Fruit fly (Drosophila melanogaster): Measurements from ENCODE around the gene TP53INP.

TP53INP gene

dm6 chr3L:4428918-4429546 lies 22.3 kb downstream of the TP53INP start, which contains the start of gene nAChRbeta1:
Gene nAChRbeta1, plus strand, starts transcription at chr3L:4429349.
- TF ChIP-seq CG9948 (tag; optimal IDR thresholded peaks at IDR 0.05) (no peak), CG15710 (tag; optimal IDR thresholded peaks at IDR 0.05) (no peak), gl (tag; optimal IDR thresholded peaks at IDR 0.05) (no peak)

dm6 chr3L:4430331-4430730 lies 23.6 kb downstream of the TP53INP start:
- TF ChIP-seq gl (tag; optimal IDR thresholded peaks at IDR 0.05) = no peak
- no peak for TF ChIP-seq CG15710 (tag; optimal IDR thresholded peaks at IDR 0.05)
- TF ChIP-seq CG8159 (tag; optimal IDR thresholded peaks at IDR 0.05) = no peak
- no peak for TF ChIP-seq CG14655 (GFP tag; optimal IDR thresholded peaks at IDR 0.05)

dm6 chr3L:4431111-4431730 lies 24.5 kb downstream of the TP53INP start:
- TF ChIP-seq Pif1B (GFP tag; optimal IDR thresholded peaks at IDR 0.05) = no peak
- TF ChIP-seq rn (GFP tag; IDR thresholded peaks at IDR 0.05) = no peak
- no peak for TF ChIP-seq CG34367 (tag; optimal IDR thresholded peaks at IDR 0.05)
- no peak for TF ChIP-seq CG9948 (tag; optimal IDR thresholded peaks at IDR 0.05)
- TF ChIP-seq gl (tag; optimal IDR thresholded peaks at IDR 0.05) = no peak
- TF ChIP-seq CG8159 (tag; optimal IDR thresholded peaks at IDR 0.05) = no peak
- no peak for TF ChIP-seq CG10348 (GFP tag; IDR thresholded peaks at IDR 0.05)
- no peak for TF ChIP-seq CG8301 (tag; optimal IDR thresholded peaks at IDR 0.05)
- no peak for TF ChIP-seq CG17806 (tag; optimal IDR thresholded peaks at IDR 0.05)
- TF ChIP-seq CG32121 (GFP tag; IDR thresholded peaks at IDR 0.05) = no peak
- TF ChIP-seq Pif1A (GFP tag; optimal IDR thresholded peaks at IDR 0.05) = no peak
- no peak for TF ChIP-seq CG13204 (GFP tag; optimal IDR thresholded peaks at IDR 0.05)
- no peak for TF ChIP-seq CG4496 (GFP tag; IDR thresholded peaks at IDR 0.05)
- TF ChIP-seq Snoo (tag; optimal IDR thresholded peaks at IDR 0.05) = no peak
- no peak for TF ChIP-seq EcR (GFP tag; optimal IDR thresholded peaks at IDR 0.05)
- TF ChIP-seq fd96Ca (GFP tag; IDR thresholded peaks at IDR 0.05) = no peak
- TF ChIP-seq CG14655 (GFP tag; optimal IDR thresholded peaks at IDR 0.05) = no peak
- TF ChIP-seq CG12605 (GFP tag; IDR thresholded peaks at IDR 0.05) = no peak
- TF ChIP-seq D1 (tag; optimal IDR thresholded peaks at IDR 0.05) = no peak
- TF ChIP-seq Ets98B (GFP tag; IDR thresholded peaks at IDR 0.05) = no peak

- TF ChIP-seq CG4496 (GFP tag; IDR thresholded peaks at IDR 0.05) = no peak
- no peak for TF ChIP-seq CG17806 (tag; optimal IDR thresholded peaks at IDR 0.05)
- TF ChIP-seq CG14655 (GFP tag; optimal IDR thresholded peaks at IDR 0.05) = no peak
- TF ChIP-seq fd96Ca (GFP tag; IDR thresholded peaks at IDR 0.05) = no peak
- TF ChIP-seq CG8301 (tag; optimal IDR thresholded peaks at IDR 0.05) = no peak
- no peak for TF ChIP-seq rn (GFP tag; IDR thresholded peaks at IDR 0.05)
- TF ChIP-seq CG10348 (GFP tag; IDR thresholded peaks at IDR 0.05) = no peak
- TF ChIP-seq Pif1B (GFP tag; optimal IDR thresholded peaks at IDR 0.05) = no peak
- TF ChIP-seq D1 (tag; optimal IDR thresholded peaks at IDR 0.05) = no peak
- no peak for TF ChIP-seq Ets98B (GFP tag; IDR thresholded peaks at IDR 0.05)
- no peak for TF ChIP-seq Snoo (tag; optimal IDR thresholded peaks at IDR 0.05)
- TF ChIP-seq CG13204 (GFP tag; optimal IDR thresholded peaks at IDR 0.05) = no peak
- TF ChIP-seq EcR (GFP tag; optimal IDR thresholded peaks at IDR 0.05) = no peak
- TF ChIP-seq CG32121 (GFP tag; IDR thresholded peaks at IDR 0.05) = no peak
- no peak for TF ChIP-seq CG12605 (GFP tag; IDR thresholded peaks at IDR 0.05)
- no peak for TF ChIP-seq CG8159 (tag; optimal IDR thresholded peaks at IDR 0.05)
- no peak for TF ChIP-seq gl (tag; optimal IDR thresholded peaks at IDR 0.05)
- no peak for TF ChIP-seq CG15710 (tag; optimal IDR thresholded peaks at IDR 0.05)
Measured at dm6 chr3L:4436421-4436820, 29.7 kb downstream of the TP53INP start, which contains the start of gene CG15021. Gene CG15021, plus strand, starts transcription at chr3L:4436721.

dm6 chr3L:4440153-4440552 lies 33.4 kb downstream of the TP53INP start:
- TF ChIP-seq CG32121 (GFP tag; IDR thresholded peaks at IDR 0.05) (no peak), CG34367 (tag; optimal IDR thresholded peaks at IDR 0.05) (no peak), CG10348 (GFP tag; IDR thresholded peaks at IDR 0.05) (no peak), CG4496 (GFP tag; IDR thresholded peaks at IDR 0.05) (no peak), EcR (GFP tag; optimal IDR thresholded peaks at IDR 0.05) (no peak), Snoo (tag; optimal IDR thresholded peaks at IDR 0.05) (no peak), Ets98B (GFP tag; IDR thresholded peaks at IDR 0.05) (no peak), gl (tag; optimal IDR thresholded peaks at IDR 0.05) (no peak), rn (GFP tag; IDR thresholded peaks at IDR 0.05) (no peak), CG17806 (tag; optimal IDR thresholded peaks at IDR 0.05) (no peak), D1 (tag; optimal IDR thresholded peaks at IDR 0.05) (no peak), Pif1B (GFP tag; optimal IDR thresholded peaks at IDR 0.05) (no peak)

dm6 chr3L:4442168-4442567 lies 35.4 kb downstream of the TP53INP start:
- no peak for TF ChIP-seq D1 (tag; optimal IDR thresholded peaks at IDR 0.05)
- TF ChIP-seq CG8159 (tag; optimal IDR thresholded peaks at IDR 0.05) = no peak
- TF ChIP-seq rn (GFP tag; IDR thresholded peaks at IDR 0.05) = no peak
- no peak for TF ChIP-seq CG10348 (GFP tag; IDR thresholded peaks at IDR 0.05)
- TF ChIP-seq CG4496 (GFP tag; IDR thresholded peaks at IDR 0.05) = no peak
- TF ChIP-seq CG32121 (GFP tag; IDR thresholded peaks at IDR 0.05) = no peak
- no peak for TF ChIP-seq gl (tag; optimal IDR thresholded peaks at IDR 0.05)
- no peak for TF ChIP-seq CG15710 (tag; optimal IDR thresholded peaks at IDR 0.05)
- TF ChIP-seq Pif1B (GFP tag; optimal IDR thresholded peaks at IDR 0.05) = no peak

Data from whole organism, pupa.